Fruit fly (Drosophila melanogaster) whole organism, embryonic: Measurements from ENCODE around the gene f-cup.

ENCODE experiments used
- B-H1 ChIP-seq: fragments of 200-800 bp; sonication (Bioruptor generic); IDR thresholded peaks from 3 replicates; pipeline ENCODE4 v1.3.6; 2022; ENCODE audit warnings: missing biosample characterization, missing genetic modification characterization
- CG1024 ChIP-seq: fragments of 200-800 bp; sonication (Bioruptor generic); IDR thresholded peaks from 2 replicates; pipeline ENCODE4 v1.3.6; 2022; ENCODE audit warnings: missing biosample characterization, missing genetic modification characterization
- CG12391 ChIP-seq: fragments of 200-800 bp; sonication (Bioruptor generic); optimal IDR thresholded peaks from 3 replicates; lab custom pipeline; 2018; ENCODE audit warnings: missing biosample characterization, mild to moderate bottlenecking, missing genetic modification characterization, moderate library complexity
- CG14860 ChIP-seq: fragments of 200-800 bp; sonication (Bioruptor generic); IDR thresholded peaks from 3 replicates; pipeline ENCODE4 v1.3.6; 2022; ENCODE audit warnings: missing biosample characterization, missing genetic modification characterization; ENCODE audit not compliant: partially characterized antibody
- CG15269 ChIP-seq: fragments of 200-800 bp; sonication (Bioruptor generic); optimal IDR thresholded peaks from 2 replicates; lab custom pipeline; 2018; ENCODE audit warnings: missing biosample characterization, mild to moderate bottlenecking, missing genetic modification characterization, moderate library complexity
- CG1832 ChIP-seq: fragments of 200-800 bp; sonication (Bioruptor generic); optimal IDR thresholded peaks from 2 replicates; lab custom pipeline; 2017; ENCODE audit warnings: missing biosample characterization, mild to moderate bottlenecking, missing genetic modification characterization, inconsistent platforms
- CG2875 ChIP-seq: fragments of 200-800 bp; sonication (Bioruptor generic); optimal IDR thresholded peaks from 2 replicates; lab custom pipeline; 2017; ENCODE audit warnings: missing biosample characterization, mild to moderate bottlenecking, missing genetic modification characterization, missing genetic modification reagents
- CG2889 ChIP-seq: fragments of 200-800 bp; sonication (Bioruptor generic); IDR thresholded peaks from 3 replicates; pipeline ENCODE4 v1.3.6; 2022; ENCODE audit warnings: missing biosample characterization, missing genetic modification characterization
- CG31388 ChIP-seq: fragments of 200-800 bp; sonication (Bioruptor generic); optimal IDR thresholded peaks from 2 replicates; lab custom pipeline; 2016; ENCODE audit warnings: missing biosample characterization, missing genetic modification characterization
- CG3163 ChIP-seq: fragments of 200-800 bp; sonication (Bioruptor generic); optimal IDR thresholded peaks from 3 replicates; lab custom pipeline; 2016; ENCODE audit warnings: missing biosample characterization, missing genetic modification characterization
- CG3995 ChIP-seq: fragments of 200-800 bp; sonication (Bioruptor generic); optimal IDR thresholded peaks from 3 replicates; lab custom pipeline; 2016; ENCODE audit warnings: missing biosample characterization, missing genetic modification characterization
- CG4360 ChIP-seq: fragments of 200-800 bp; sonication (Bioruptor generic); IDR thresholded peaks from 2 replicates; pipeline ENCODE4 v1.3.6; 2022; ENCODE audit warnings: missing biosample characterization, missing genetic modification characterization
- CG4707 ChIP-seq: fragments of 200-800 bp; sonication (Bioruptor generic); optimal IDR thresholded peaks from 2 replicates; lab custom pipeline; 2018; ENCODE audit warnings: missing biosample characterization, mild to moderate bottlenecking, missing genetic modification characterization, moderate library complexity
- CG6254 ChIP-seq: fragments of 200-800 bp; sonication (Bioruptor generic); optimal IDR thresholded peaks from 3 replicates; lab custom pipeline; 2017; ENCODE audit warnings: mild to moderate bottlenecking, missing biosample characterization, missing genetic modification reagents, missing genetic modification characterization
- CG6813 ChIP-seq: fragments of 200-800 bp; sonication (Bioruptor generic); optimal IDR thresholded peaks from 2 replicates; lab custom pipeline; 2017; ENCODE audit warnings: missing biosample characterization, missing genetic modification characterization, mild to moderate bottlenecking, moderate library complexity, missing genetic modification reagents
- CG6854 ChIP-seq: fragments of 200-800 bp; sonication (Bioruptor generic); optimal IDR thresholded peaks from 3 replicates; lab custom pipeline; 2017; ENCODE audit warnings: missing biosample characterization, mild to moderate bottlenecking, missing genetic modification characterization
- CG7556 ChIP-seq: fragments of 200-800 bp; sonication (Bioruptor generic); optimal IDR thresholded peaks from 2 replicates; lab custom pipeline; 2017; ENCODE audit warnings: missing biosample characterization, mild to moderate bottlenecking, missing genetic modification characterization
- CG7839 ChIP-seq: fragments of 200-800 bp; sonication (Bioruptor generic); optimal IDR thresholded peaks from 3 replicates; lab custom pipeline; 2018; ENCODE audit warnings: missing biosample characterization, mild to moderate bottlenecking, missing genetic modification characterization, moderate library complexity
- CG8281 ChIP-seq: fragments of 200-800 bp; sonication (Bioruptor generic); optimal IDR thresholded peaks from 2 replicates; lab custom pipeline; 2018; ENCODE audit warnings: missing biosample characterization, mild to moderate bottlenecking, missing genetic modification characterization, moderate library complexity
- CG8478 ChIP-seq: fragments of >200 bp; optimal IDR thresholded peaks from 2 replicates; lab custom pipeline; 2018
- Dad ChIP-seq: fragments of 200-800 bp; sonication (Bioruptor generic); optimal IDR thresholded peaks from 3 replicates; lab custom pipeline; 2016; ENCODE audit warnings: missing biosample characterization, missing genetic modification characterization
- Deaf1 ChIP-seq: fragments of 200-800 bp; optimal IDR thresholded peaks from 3 replicates; lab custom pipeline; 2019; ENCODE audit warnings: missing biosample characterization, mild to moderate bottlenecking, missing genetic modification characterization, moderate library complexity
- Dip2 ChIP-seq: fragments of 200-800 bp; sonication (Bioruptor generic); IDR thresholded peaks from 2 replicates; pipeline ENCODE4 v1.3.6; 2022; ENCODE audit warnings: missing biosample characterization, missing genetic modification characterization
- Doc3 ChIP-seq: fragments of 200-800 bp; sonication (Bioruptor generic); IDR thresholded peaks from 3 replicates; pipeline ENCODE4 v1.3.6; 2022; ENCODE audit warnings: missing biosample characterization, missing genetic modification characterization; ENCODE audit not compliant: partially characterized antibody
- E2f2 ChIP-seq: fragments of 200-800 bp; sonication (Bioruptor generic); IDR thresholded peaks from 2 replicates; pipeline ENCODE4 v1.3.6; 2022; ENCODE audit warnings: missing biosample characterization, missing genetic modification characterization
- Eip74EF ChIP-seq, 2 experiments: fragments of 200-800 bp in 1 of 2; fragments of >200 bp in 1 of 2; sonication (Bioruptor generic) in 1 of 2; optimal IDR thresholded peaks; 2 replicates each; lab custom pipeline; 2017 to 2019; ENCODE audit warnings: missing biosample characterization in 2 of 2, missing genetic modification characterization in 2 of 2, mild to moderate bottlenecking in 1 of 2, moderate library complexity in 1 of 2
- H15 ChIP-seq: fragments of 200-800 bp; sonication (Bioruptor generic); IDR thresholded peaks from 3 replicates; pipeline ENCODE4 v1.3.6; 2022; ENCODE audit warnings: missing biosample characterization, missing genetic modification characterization
- Hmx ChIP-seq: fragments of 200-800 bp; sonication (Bioruptor generic); optimal IDR thresholded peaks from 2 replicates; lab custom pipeline; 2016; ENCODE audit warnings: missing biosample characterization, missing genetic modification characterization
- Hr51 ChIP-seq, 2 experiments: fragments of 200-800 bp; sonication (Bioruptor generic); optimal IDR thresholded peaks; 2 replicates in 1 of 2; 3 replicates in 1 of 2; lab custom pipeline; 2016 to 2018; ENCODE audit warnings: missing biosample characterization in 2 of 2, missing genetic modification characterization in 2 of 2, mild to moderate bottlenecking in 1 of 2, moderate library complexity in 1 of 2
- MTF-1 ChIP-seq: fragments of 200-800 bp; sonication (Bioruptor generic); optimal IDR thresholded peaks from 2 replicates; lab custom pipeline; 2018; ENCODE audit warnings: missing biosample characterization, mild to moderate bottlenecking, missing genetic modification characterization, borderline replicate concordance
- Med ChIP-seq: fragments of 200-800 bp; sonication (Bioruptor generic); peaks from one replicate; lab custom pipeline; 2016; ENCODE audit warnings: missing biosample characterization, missing genetic modification characterization, mild to moderate bottlenecking, inconsistent platforms, moderate library complexity
- Oli ChIP-seq: fragments of 200-800 bp; sonication (Bioruptor generic); optimal IDR thresholded peaks from 2 replicates; lab custom pipeline; 2018; ENCODE audit warnings: missing biosample characterization, mild to moderate bottlenecking, missing genetic modification characterization, moderate library complexity
- Ravus ChIP-seq: fragments of 200-800 bp; sonication (Bioruptor generic); IDR thresholded peaks from 2 replicates; pipeline ENCODE4 v1.3.6; 2022; ENCODE audit warnings: missing biosample characterization, missing genetic modification characterization
- Scr ChIP-seq: fragments of 200-800 bp; sonication (Bioruptor generic); IDR thresholded peaks from 2 replicates; pipeline ENCODE4 v1.3.6; 2022; ENCODE audit warnings: missing biosample characterization, missing genetic modification characterization; ENCODE audit not compliant: partially characterized antibody
- Sry-δ ChIP-seq: fragments of 200-800 bp; sonication (Bioruptor generic); optimal IDR thresholded peaks from 2 replicates; lab custom pipeline; 2016; ENCODE audit warnings: missing biosample characterization, missing genetic modification characterization
- Taf1 ChIP-seq: fragments of 200-800 bp; sonication (Bioruptor generic); IDR thresholded peaks from 2 replicates; pipeline ENCODE4 v1.3.6; 2022; ENCODE audit warnings: missing biosample characterization, missing genetic modification characterization
- ac ChIP-seq: fragments of 200-800 bp; sonication (Bioruptor generic); optimal IDR thresholded peaks from 3 replicates; lab custom pipeline; 2017; ENCODE audit warnings: missing biosample characterization, mild to moderate bottlenecking, missing genetic modification characterization
- bcd ChIP-seq: fragments of 200-800 bp; sonication (Bioruptor generic); optimal IDR thresholded peaks from 2 replicates; lab custom pipeline; 2017; ENCODE audit warnings: missing biosample characterization, mild to moderate bottlenecking, missing genetic modification characterization
- cad ChIP-seq: fragments of >200 bp; optimal IDR thresholded peaks from 2 replicates; lab custom pipeline; 2017; ENCODE audit warnings: missing biosample characterization, missing genetic modification characterization
- chn ChIP-seq: fragments of 200-800 bp; sonication (Bioruptor generic); optimal IDR thresholded peaks from 2 replicates; lab custom pipeline; 2016; ENCODE audit warnings: missing biosample characterization, missing genetic modification characterization
- danr ChIP-seq: fragments of 200-800 bp; sonication (Bioruptor generic); IDR thresholded peaks from 2 replicates; pipeline ENCODE4 v1.3.6; 2022; ENCODE audit warnings: missing biosample characterization, missing genetic modification characterization
- fd96Cb ChIP-seq: fragments of 200-800 bp; sonication (Bioruptor generic); optimal IDR thresholded peaks from 2 replicates; lab custom pipeline; 2018; ENCODE audit warnings: missing biosample characterization, mild to moderate bottlenecking, missing genetic modification characterization, moderate library complexity
- hkb ChIP-seq, 2 experiments: fragments of 200-800 bp in 1 of 2; fragments of >200 bp in 1 of 2; sonication (Bioruptor generic) in 1 of 2; IDR thresholded peaks in 1 of 2; optimal IDR thresholded peaks in 1 of 2; 2 replicates each; pipeline versions ENCODE4 v1.3.6 to Lab custom; 2017 to 2022; ENCODE audit warnings: missing biosample characterization in 1 of 2, missing genetic modification characterization in 1 of 2
- lola ChIP-seq, 3 experiments: fragments of >200 bp in 2 of 3; fragments of 200-800 bp in 1 of 3; sonication (Bioruptor generic) in 1 of 3; optimal IDR thresholded peaks; 2 replicates each; lab custom pipeline; 2017 to 2019; ENCODE audit warnings: missing biosample characterization in 3 of 3, missing genetic modification characterization in 3 of 3, mild to moderate bottlenecking in 1 of 3, moderate library complexity in 1 of 3
- odd ChIP-seq: fragments of 200-800 bp; sonication (Bioruptor generic); optimal IDR thresholded peaks from 2 replicates; lab custom pipeline; 2017; ENCODE audit warnings: missing biosample characterization, mild to moderate bottlenecking, missing genetic modification characterization
- peb ChIP-seq: fragments of 200-800 bp; sonication (Bioruptor generic); IDR thresholded peaks from 2 replicates; pipeline ENCODE4 v1.3.6; 2022; ENCODE audit warnings: missing biosample characterization, missing genetic modification characterization
- tin ChIP-seq: fragments of 200-800 bp; sonication (Bioruptor generic); optimal IDR thresholded peaks from 3 replicates; lab custom pipeline; 2016; ENCODE audit warnings: missing biosample characterization, missing genetic modification characterization
- trh ChIP-seq: fragments of 200-800 bp; sonication (Bioruptor generic); optimal IDR thresholded peaks from 2 replicates; lab custom pipeline; 2016; ENCODE audit warnings: missing biosample characterization, missing genetic modification characterization
- wdn ChIP-seq: fragments of 200-800 bp; sonication (Bioruptor generic); IDR thresholded peaks from 2 replicates; pipeline ENCODE4 v1.3.6; 2022; ENCODE audit warnings: missing biosample characterization, missing genetic modification characterization
- zf30C ChIP-seq: fragments of 200-800 bp; sonication (Bioruptor generic); optimal IDR thresholded peaks from 3 replicates; lab custom pipeline; 2018; ENCODE audit warnings: missing biosample characterization, mild to moderate bottlenecking, missing genetic modification characterization

f-cup gene

DNA sequence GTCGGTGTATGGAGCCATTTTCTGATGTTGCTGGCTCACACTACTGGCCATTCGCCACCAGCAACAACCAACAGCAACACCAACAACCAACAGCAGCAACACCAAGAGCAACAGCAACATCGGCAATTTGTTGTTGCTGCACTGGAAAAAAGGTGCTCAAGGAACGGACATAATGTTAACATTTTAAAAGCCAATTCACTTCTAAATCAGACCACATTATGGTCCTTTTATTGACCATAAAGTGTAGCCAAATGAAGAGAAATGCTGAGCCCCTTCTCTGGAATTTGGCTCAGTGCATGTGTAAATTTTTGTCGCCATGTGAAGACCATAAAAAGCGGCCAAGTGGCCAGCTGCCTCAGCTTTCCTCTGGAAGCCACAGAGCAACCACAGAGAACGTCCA, 16.2 kb upstream of the f-cup start (continued):
- TF ChIP-seq Scr (GFP tag; lab: Robert Waterston, UW) (no peak), trh (no peak), fd96Cb (tag; lab: Kevin White, UChicago) (no peak), CG8478 (lab: Kevin White, UChicago) (no peak), CG1832 (GFP tag; lab: Kevin White, UChicago) (no peak), CG14860 (GFP tag; lab: Robert Waterston, UW) (no peak), danr (no peak), bcd (no peak), MTF-1 (GFP tag; lab: Kevin White, UChicago) (no peak), CG7556 (GFP tag; lab: Kevin White, UChicago) (peak; percentile 27), CG2875 (GFP tag; lab: Kevin White, UChicago) (peak; percentile 31), Deaf1 (tag; lab: Kevin White, UChicago) (no peak), CG4360 (no peak), CG31388 (GFP tag; lab: Kevin White, UChicago) (no peak), hkb (optimal IDR thresholded peaks at IDR 0.05; lab: Kevin White, UChicago) (no peak), hkb (GFP tag; IDR thresholded peaks at IDR 0.05; lab: Robert Waterston, UW) (peak; percentile 78), CG6813 (GFP tag; lab: Kevin White, UChicago) (no peak), CG7839 (tag; lab: Kevin White, UChicago) (peak; percentile 59), ac (GFP tag; lab: Kevin White, UChicago) (no peak), CG15269 (tag; lab: Kevin White, UChicago) (no peak), E2f2 (GFP tag; lab: Robert Waterston, UW) (no peak), Oli (tag; lab: Kevin White, UChicago) (peak; percentile 11), peb (no peak; the same call in 1 of the 2 replicates), wdn (GFP tag; lab: Robert Waterston, UW) (no peak), Eip74EF (GFP tag; optimal IDR thresholded peaks at IDR 0.05; lab: Kevin White, UChicago) (peak in 1 of 2 experiments; percentile 17), CG6254 (no peak), Med (GFP tag; lab: Kevin White, UChicago) (peak; percentile 95), zf30C (no peak), B-H1 (GFP tag; lab: Robert Waterston, UW) (peak; percentile 25; the same call in 1 of the 3 replicates), CG12391 (tag; lab: Kevin White, UChicago) (peak; percentile 12), CG6854 (GFP tag; lab: Kevin White, UChicago) (no peak), Taf1 (GFP tag; lab: Robert Waterston, UW) (no peak), CG1024 (GFP tag; lab: Robert Waterston, UW) (no peak), Sry-δ (GFP tag; lab: Kevin White, UChicago) (no peak), lola (GFP tag; optimal IDR thresholded peaks at IDR 0.05; lab: Kevin White, UChicago) (no peak), Dad (no peak), CG3995 (GFP tag; lab: Kevin White, UChicago) (no peak), Hr51 (GFP tag; optimal IDR thresholded peaks at IDR 0.05; lab: Kevin White, UChicago) (peak in 1 of 2 experiments; percentile 16), chn (GFP tag; lab: Kevin White, UChicago) (no peak), Dip2 (no peak), cad (GFP tag; lab: Kevin White, UChicago) (no peak), Hmx (no peak), odd (GFP tag; lab: Kevin White, UChicago) (no peak), Doc3 (GFP tag; lab: Robert Waterston, UW) (no peak), Ravus (GFP tag; lab: Robert Waterston, UW) (no peak; the same call in 1 of the 2 replicates), CG4707 (GFP tag; lab: Kevin White, UChicago) (no peak), CG3163 (GFP tag; lab: Kevin White, UChicago) (no peak), CG8281 (tag; lab: Kevin White, UChicago) (no peak), H15 (peak; percentile 45; the same call in 1 of the 3 replicates), CG2889 (GFP tag; lab: Robert Waterston, UW) (no peak), tin (GFP tag; lab: Kevin White, UChicago) (no peak)
